Fruit fly (Drosophila melanogaster): ENCODE results near the gene CG5321.

The CG5321 gene

DNA sequence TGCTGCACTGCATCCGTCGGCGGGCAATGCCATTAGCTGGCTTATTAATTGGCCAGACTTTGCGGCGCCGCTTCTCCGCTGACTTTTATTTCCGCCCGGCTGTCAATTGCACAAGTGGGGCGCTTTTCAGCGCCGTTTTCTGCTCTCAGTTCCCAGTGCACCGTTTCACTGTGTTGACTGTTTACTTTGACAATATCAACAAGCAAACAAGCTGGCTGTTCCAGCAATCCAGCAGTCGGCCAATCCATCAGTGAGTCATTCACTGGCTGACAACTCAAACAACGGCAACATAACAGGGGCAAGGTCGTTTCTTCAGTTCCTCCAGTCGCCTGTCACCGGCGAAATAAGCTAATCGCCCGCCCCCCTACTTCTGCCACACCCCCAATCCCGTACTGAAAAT, 37.9 kb downstream of the CG5321 start (continued):
- TF ChIP-seq CG1602 (GFP tag; optimal IDR thresholded peaks at IDR 0.05) (peak; percentile 36), tna (GFP tag; IDR thresholded peaks at IDR 0.05; ENCODE audit: partially characterized antibody) (no peak), phol (tag; optimal IDR thresholded peaks at IDR 0.05) (peak; percentile 8), Abd-B (GFP tag; optimal IDR thresholded peaks at IDR 0.05) (peak; percentile 1), eyg (GFP tag; optimal IDR thresholded peaks at IDR 0.05) (peak; percentile 85), Mes4 (GFP tag; optimal IDR thresholded peaks at IDR 0.05) (peak; percentile 67), chif (GFP tag; optimal IDR thresholded peaks at IDR 0.05) (peak; percentile 45 to 85), Med (GFP tag) (peak; percentile 98), CG4707 (GFP tag; optimal IDR thresholded peaks at IDR 0.05) (peak; percentile 82), jigr1 (GFP tag; IDR thresholded peaks at IDR 0.05) (no peak), fd3F (GFP tag; optimal IDR thresholded peaks at IDR 0.05) (peak; percentile 65), esg (GFP tag; conservative IDR thresholded peaks at IDR 0.05) (no peak; the same call in 1 of the 2 replicates), Doc2 (GFP tag; IDR thresholded peaks at IDR 0.05) (no peak), Blimp-1 (GFP tag; optimal IDR thresholded peaks at IDR 0.05) (peak; percentile 80), CG9215 (GFP tag; IDR thresholded peaks at IDR 0.05) (no peak), Stat92E (GFP tag; optimal IDR thresholded peaks at IDR 0.05) (no peak), CG3838 (GFP tag; optimal IDR thresholded peaks at IDR 0.05) (peak; percentile 58), CG4617 (GFP tag; optimal IDR thresholded peaks at IDR 0.05; ENCODE audit: borderline replicate concordance) (peak; percentile 24), az2 (GFP tag; optimal IDR thresholded peaks at IDR 0.05) (peak; percentile 29), Jarid2 (GFP tag; optimal IDR thresholded peaks at IDR 0.05) (peak; percentile 70), ash1 (GFP tag; optimal IDR thresholded peaks at IDR 0.05) (peak; percentile 32), CG7963 (GFP tag; IDR thresholded peaks at IDR 0.05; ENCODE audit: partially characterized antibody) (no peak), gsb (GFP tag; IDR thresholded peaks at IDR 0.05) (peak; percentile 60), Dref (GFP tag; IDR thresholded peaks at IDR 0.05) (peak; percentile 22; the same call in 1 of the 2 replicates), CG12299 (tag; optimal IDR thresholded peaks at IDR 0.05) (peak; percentile 56), en (GFP tag; optimal IDR thresholded peaks at IDR 0.05) (peak; percentile 34), vfl (GFP tag; optimal IDR thresholded peaks at IDR 0.05) (no peak), ab (GFP tag; optimal IDR thresholded peaks at IDR 0.05) (no peak), CG30431 (GFP tag; optimal IDR thresholded peaks at IDR 0.05) (peak; percentile 63), maf-S (GFP tag; optimal IDR thresholded peaks at IDR 0.05) (peak; percentile 38), zfh1 (GFP tag; IDR thresholded peaks at IDR 0.05) (peak; percentile 79), dm (GFP tag; optimal IDR thresholded peaks at IDR 0.05) (no peak), CG30020 (tag; optimal IDR thresholded peaks at IDR 0.05) (no peak), CG18262 (tag; optimal IDR thresholded peaks at IDR 0.05) (peak; percentile 67), E2f1 (GFP tag; IDR thresholded peaks at IDR 0.05) (peak; percentile 59; the same call in 1 of the 2 replicates), CG33557 (GFP tag; optimal IDR thresholded peaks at IDR 0.05) (peak; percentile 71), CG16779 (GFP tag; IDR thresholded peaks at IDR 0.05) (0 out of 2 replicates have a peak, but pooled peaks have one; percentile 42), vvl (GFP tag; IDR thresholded peaks at IDR 0.05) (peak; percentile 82), CG17912 (GFP tag; optimal IDR thresholded peaks at IDR 0.05) (peak; percentile 94), stwl (tag; optimal IDR thresholded peaks at IDR 0.05) (no peak), CG5245 (GFP tag; optimal IDR thresholded peaks at IDR 0.05) (peak; percentile 68), al (GFP tag; IDR thresholded peaks at IDR 0.05) (0 out of 2 replicates have a peak, but pooled peaks have one; percentile 9), CG10462 (GFP tag; optimal IDR thresholded peaks at IDR 0.05) (peak; percentile 61), zen2 (GFP tag; IDR thresholded peaks at IDR 0.05; ENCODE audit: partially characterized antibody) (no peak), Sry-δ (GFP tag; optimal IDR thresholded peaks at IDR 0.05) (peak; percentile 44), cwo (GFP tag; optimal IDR thresholded peaks at IDR 0.05) (peak; percentile 67), Nf-YB (GFP tag; optimal IDR thresholded peaks at IDR 0.05) (peak; percentile 43), tio (GFP tag; optimal IDR thresholded peaks at IDR 0.05) (peak; percentile 69), Gsc (GFP tag; IDR thresholded peaks at IDR 0.05) (no peak), CG1024 (GFP tag; IDR thresholded peaks at IDR 0.05) (peak; percentile 85), ind (GFP tag; optimal IDR thresholded peaks at IDR 0.05) (peak; percentile 35)

All from whole organism, embryonic.